Worm (Caenorhabditis elegans): Measurements from ENCODE around the gene ncx-6.

ncx-6 gene

ce11 chrIII:9744525-9744924 lies 30.8 kb upstream of the ncx-6 start:
- peak; percentile 41 for TF ChIP-seq C34F6.9 (tag; optimal IDR thresholded peaks at IDR 0.05)
- peak in 1 of 2 experiments; percentile 16 for TF ChIP-seq lsy-2 (tag; optimal IDR thresholded peaks at IDR 0.05)
- no peak for TF ChIP-seq unc-39 (tag; optimal IDR thresholded peaks at IDR 0.05)
- TF ChIP-seq F13H6.1 (tag; optimal IDR thresholded peaks at IDR 0.05): peak; percentile 72
- no peak for TF ChIP-seq lin-13 (GFP tag; optimal IDR thresholded peaks at IDR 0.05)
- TF ChIP-seq sma-9 (GFP tag; optimal IDR thresholded peaks at IDR 0.05): peak; percentile 10
- TF ChIP-seq sma-9 (tag; optimal IDR thresholded peaks at IDR 0.05): no peak
- TF ChIP-seq Y55F3AM.14 (GFP tag; optimal IDR thresholded peaks at IDR 0.05): no peak
- TF ChIP-seq gmeb-1 (tag; optimal IDR thresholded peaks at IDR 0.05): no peak
- TF ChIP-seq nhr-12 (tag; optimal IDR thresholded peaks at IDR 0.05): no peak
- peak; percentile 59 for TF ChIP-seq nhr-129 (tag; optimal IDR thresholded peaks at IDR 0.05)

ce11 chrIII:9743239-9743638 lies 29.5 kb upstream of the ncx-6 start, which contains the start of gene T05G5.1:
Gene T05G5.1 (minus strand): TSS chrIII:9743339.
- TF ChIP-seq mdl-1 (tag; optimal IDR thresholded peaks at IDR 0.05): no peak
- TF ChIP-seq crh-2 (tag; optimal IDR thresholded peaks at IDR 0.05): no peak
- no peak for TF ChIP-seq elt-3 (tag; optimal IDR thresholded peaks at IDR 0.05)
- no peak for TF ChIP-seq F13H6.1 (tag; optimal IDR thresholded peaks at IDR 0.05)
- TF ChIP-seq mab-5 (tag; optimal IDR thresholded peaks at IDR 0.05): no peak
- no peak for TF ChIP-seq snpc-4 (tag; optimal IDR thresholded peaks at IDR 0.05)
- no peak for TF ChIP-seq nhr-77 (tag; optimal IDR thresholded peaks at IDR 0.05)
- no peak for TF ChIP-seq nhr-129 (tag; optimal IDR thresholded peaks at IDR 0.05)
- no peak for TF ChIP-seq aly-2 (tag; optimal IDR thresholded peaks at IDR 0.05)

DNA sequence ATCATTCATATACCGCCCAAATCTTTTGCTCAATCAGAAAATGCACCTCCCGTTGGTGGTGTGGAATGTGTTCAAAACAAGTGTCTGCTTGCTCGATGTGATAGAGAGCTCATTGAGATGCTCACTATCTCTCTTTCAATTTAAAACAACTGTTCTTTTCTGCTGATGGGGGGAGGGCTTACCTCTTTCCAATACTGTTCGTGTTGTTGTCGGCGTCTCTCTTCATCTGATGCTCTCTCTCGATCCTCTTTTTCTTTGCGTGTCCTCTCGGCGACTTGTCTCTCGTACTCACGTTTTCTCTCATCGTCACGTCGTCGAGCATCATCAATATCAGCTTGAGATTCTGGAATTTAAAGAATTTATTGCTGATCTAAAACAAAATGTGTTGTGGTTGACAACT lies 28.2 kb upstream of the ncx-6 start:
- TF ChIP-seq nhr-25 (tag; optimal IDR thresholded peaks at IDR 0.05) (no peak), unc-62 (GFP tag; optimal IDR thresholded peaks at IDR 0.05) (no peak), lin-11 (tag; optimal IDR thresholded peaks at IDR 0.05) (no peak), blmp-1 (tag; optimal IDR thresholded peaks at IDR 0.05; ENCODE audit: insufficient read depth) (no peak), nhr-129 (tag; optimal IDR thresholded peaks at IDR 0.05) (peak; percentile 31), nhr-77 (tag; optimal IDR thresholded peaks at IDR 0.05) (no peak), ceh-16 (tag; optimal IDR thresholded peaks at IDR 0.05) (no peak), lin-39 (tag; optimal IDR thresholded peaks at IDR 0.05) (no peak), sma-9 (GFP tag; optimal IDR thresholded peaks at IDR 0.05) (peak; percentile 50), sma-9 (tag; optimal IDR thresholded peaks at IDR 0.05) (no peak), ceh-82 (tag; optimal IDR thresholded peaks at IDR 0.05) (no peak), sma-3 (GFP tag; optimal IDR thresholded peaks at IDR 0.05) (no peak), nhr-6 (tag; optimal IDR thresholded peaks at IDR 0.05) (no peak), elt-3 (tag; optimal IDR thresholded peaks at IDR 0.05) (no peak), nhr-11 (tag; optimal IDR thresholded peaks at IDR 0.05) (no peak), unc-55 (GFP tag; optimal IDR thresholded peaks at IDR 0.05) (no peak), fos-1 (tag; optimal IDR thresholded peaks at IDR 0.05) (no peak), crh-2 (tag; optimal IDR thresholded peaks at IDR 0.05) (no peak), dmd-4 (tag; optimal IDR thresholded peaks at IDR 0.05) (no peak), Y55F3AM.14 (GFP tag; optimal IDR thresholded peaks at IDR 0.05) (no peak), C34F6.9 (tag; optimal IDR thresholded peaks at IDR 0.05) (peak; percentile 48), ztf-11 (tag; optimal IDR thresholded peaks at IDR 0.05) (no peak), ZK546.5 (tag; optimal IDR thresholded peaks at IDR 0.05) (no peak), F13H6.1 (tag; optimal IDR thresholded peaks at IDR 0.05) (peak; percentile 73), lsy-2 (tag; optimal IDR thresholded peaks at IDR 0.05) (peak in 1 of 2 experiments; percentile 33), aly-2 (tag; optimal IDR thresholded peaks at IDR 0.05) (no peak), zag-1 (tag; optimal IDR thresholded peaks at IDR 0.05) (no peak), nhr-23 (tag; optimal IDR thresholded peaks at IDR 0.05) (no peak)

DNA sequence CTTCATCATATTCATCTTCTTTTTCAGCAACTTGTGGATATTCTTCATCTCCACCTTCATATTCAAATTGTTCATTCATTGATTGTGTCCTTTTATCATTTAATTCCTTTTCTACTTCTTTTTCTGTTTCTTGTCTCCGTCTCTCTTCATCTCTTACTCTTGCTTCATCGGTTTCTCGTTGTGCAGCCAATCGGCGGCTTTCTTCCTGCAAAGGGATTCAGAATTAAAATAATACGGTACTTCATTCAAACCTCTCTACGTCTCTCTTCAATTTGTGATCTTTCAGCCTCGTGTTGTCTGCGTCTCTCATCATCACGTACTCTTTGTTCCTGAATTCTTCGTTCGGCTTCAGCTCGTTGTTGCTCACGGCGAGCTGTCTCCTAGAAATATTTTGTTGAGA lies 26.9 kb upstream of the ncx-6 start:
- TF ChIP-seq nhr-77 (tag; optimal IDR thresholded peaks at IDR 0.05) (no peak), nhr-237 (tag; optimal IDR thresholded peaks at IDR 0.05) (no peak), gmeb-1 (tag; optimal IDR thresholded peaks at IDR 0.05) (no peak), mbf-1 (tag; optimal IDR thresholded peaks at IDR 0.05) (no peak), lsy-2 (tag; optimal IDR thresholded peaks at IDR 0.05) (peak in 1 of 2 experiments; percentile 28), blmp-1 (tag; optimal IDR thresholded peaks at IDR 0.05; ENCODE audit: insufficient read depth) (no peak), nhr-21 (tag; optimal IDR thresholded peaks at IDR 0.05) (no peak)
